Worm (Caenorhabditis elegans): ENCODE measurements around the gene rnp-3.
A peak's percentile ranks its signal among the peaks of the same experiment; 100 is the strongest.

Gene rnp-3

ce11 chrIV:4212733-4213132 lies 38.8 kb downstream of the rnp-3 start (continued):
- TF ChIP-seq nhr-28 (tag; optimal IDR thresholded peaks at IDR 0.05) (peak; percentile 100), ceh-44 (GFP tag; IDR thresholded peaks at IDR 0.05) (no peak), daf-8 (GFP tag; IDR thresholded peaks at IDR 0.05) (no peak), mep-1 (tag; optimal IDR thresholded peaks at IDR 0.05) (peak; percentile 0), F10B5.3 (tag; optimal IDR thresholded peaks at IDR 0.05) (no peak), cey-2 (tag; optimal IDR thresholded peaks at IDR 0.05; ENCODE audit: borderline replicate concordance, insufficient read depth) (no peak), madf-5 (GFP tag; IDR thresholded peaks at IDR 0.05) (no peak), ceh-82 (tag; optimal IDR thresholded peaks at IDR 0.05) (no peak), lin-39 (tag; optimal IDR thresholded peaks at IDR 0.05) (no peak), Y5F2A.4 (GFP tag; optimal IDR thresholded peaks at IDR 0.05) (no peak), dmd-6 (GFP tag; IDR thresholded peaks at IDR 0.05) (peak; percentile 70), mdl-1 (tag; optimal IDR thresholded peaks at IDR 0.05) (peak in 1 of 2 experiments; percentile 61), hmg-1.1 (GFP tag; IDR thresholded peaks at IDR 0.05) (no peak), ztf-11 (tag; optimal IDR thresholded peaks at IDR 0.05) (no peak), skn-1 (tag; optimal IDR thresholded peaks at IDR 0.05) (no peak), fkh-10 (GFP tag; optimal IDR thresholded peaks at IDR 0.05) (no peak), F37D6.2 (tag; optimal IDR thresholded peaks at IDR 0.05) (no peak), jun-1 (tag; optimal IDR thresholded peaks at IDR 0.05) (no peak), nhr-41 (GFP tag; IDR thresholded peaks at IDR 0.05) (no peak), lin-1 (GFP tag; IDR thresholded peaks at IDR 0.05) (no peak), ceh-32 (tag; optimal IDR thresholded peaks at IDR 0.05; ENCODE audit: poor library complexity) (no peak), arid-1 (GFP tag; conservative IDR thresholded peaks at IDR 0.05) (no peak), mxl-2 (GFP tag; conservative IDR thresholded peaks at IDR 0.05) (no peak), unc-39 (tag; optimal IDR thresholded peaks at IDR 0.05) (no peak), nhr-102 (tag; optimal IDR thresholded peaks at IDR 0.05) (peak; percentile 25), nhr-48 (tag; optimal IDR thresholded peaks at IDR 0.05) (peak; percentile 78), mes-2 (tag; optimal IDR thresholded peaks at IDR 0.05; ENCODE audit: poor library complexity, severe bottlenecking) (no peak), lin-38 (GFP tag; IDR thresholded peaks at IDR 0.05) (no peak), zfp-2 (tag; optimal IDR thresholded peaks at IDR 0.05) (no peak), hlh-11 (tag; optimal IDR thresholded peaks at IDR 0.05) (peak; percentile 51), zip-11 (GFP tag; IDR thresholded peaks at IDR 0.05) (no peak), hif-1 (tag; optimal IDR thresholded peaks at IDR 0.05) (peak in 1 of 2 experiments; percentile 24), ceh-28 (tag; optimal IDR thresholded peaks at IDR 0.05) (no peak)

DNA sequence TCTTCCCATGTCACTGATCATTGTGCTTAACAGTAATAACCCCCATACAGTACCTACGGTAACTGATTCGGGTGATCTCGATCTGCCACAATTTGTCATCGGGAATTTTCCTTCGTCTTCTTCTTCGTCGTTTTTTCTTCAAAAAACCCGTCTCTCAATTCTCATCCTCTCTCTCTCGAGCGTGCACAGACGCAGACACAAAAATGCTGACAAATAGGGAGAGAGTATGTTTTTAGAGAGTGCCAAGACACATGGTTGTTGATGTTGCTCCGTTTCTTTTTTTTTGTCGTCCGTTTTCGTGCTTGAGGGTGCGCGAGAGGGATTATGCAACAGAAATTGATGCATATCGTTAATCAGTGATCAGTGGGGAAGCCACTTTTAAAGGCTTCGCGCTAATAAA lies 41.5 kb downstream of the rnp-3 start:
- TF ChIP-seq dmd-6 (GFP tag; IDR thresholded peaks at IDR 0.05) (peak; percentile 53), Y75B8A.6 (GFP tag; IDR thresholded peaks at IDR 0.05) (no peak), dpl-1 (GFP tag; optimal IDR thresholded peaks at IDR 0.05) (peak; percentile 36), daf-16 (GFP tag; optimal IDR thresholded peaks at IDR 0.05) (no peak), daf-16 (tag; optimal IDR thresholded peaks at IDR 0.05) (peak; percentile 88), mes-2 (tag; optimal IDR thresholded peaks at IDR 0.05; ENCODE audit: poor library complexity, severe bottlenecking) (peak; percentile 35), aha-1 (tag) (peak; percentile 37), mdt-29 (GFP tag; IDR thresholded peaks at IDR 0.05) (no peak), nhr-28 (tag; optimal IDR thresholded peaks at IDR 0.05) (peak; percentile 90), hif-1 (tag; optimal IDR thresholded peaks at IDR 0.05) (peak in 1 of 2 experiments; percentile 57), tag-97 (GFP tag; IDR thresholded peaks at IDR 0.05) (0 out of 2 replicates have a peak, but pooled peaks have one; percentile 44), lin-13 (GFP tag; optimal IDR thresholded peaks at IDR 0.05) (peak; percentile 9), nhr-42 (GFP tag; IDR thresholded peaks at IDR 0.05) (no peak), fkh-10 (GFP tag; optimal IDR thresholded peaks at IDR 0.05) (peak; percentile 28), unc-62 (GFP tag; optimal IDR thresholded peaks at IDR 0.05 in 1 of 2) (peak in 1 of 2 experiments; percentile 96), unc-62 (tag; optimal IDR thresholded peaks at IDR 0.05) (no peak), pha-4 (GFP tag; IDR thresholded peaks at IDR 0.05) (no peak), pha-4 (tag; optimal IDR thresholded peaks at IDR 0.05) (peak; percentile 88), rbr-2 (tag; optimal IDR thresholded peaks at IDR 0.05) (peak; percentile 46), nhr-48 (tag; optimal IDR thresholded peaks at IDR 0.05) (peak; percentile 37), duxl-1 (tag; optimal IDR thresholded peaks at IDR 0.05; ENCODE audit: poor library complexity) (peak; percentile 18), nhr-10 (tag; optimal IDR thresholded peaks at IDR 0.05) (peak; percentile 60), mep-1 (tag; optimal IDR thresholded peaks at IDR 0.05) (peak; percentile 80), hlh-30 (tag; optimal IDR thresholded peaks at IDR 0.05; ENCODE audit: insufficient read depth) (peak; percentile 91), Y105C5A.15 (GFP tag; IDR thresholded peaks at IDR 0.05) (no peak), nhr-11 (tag; optimal IDR thresholded peaks at IDR 0.05) (peak; percentile 28)
